Fruit fly (Drosophila melanogaster) ovary, adult (tissue): ENCODE measurements around the gene CG8565.

Experiments
- CG17801 ChIP-seq: fragments of 200-800 bp; optimal IDR thresholded peaks from 2 replicates; lab custom pipeline; 2019; ENCODE audit warnings: missing biosample characterization, mild to moderate bottlenecking, missing genetic modification characterization, moderate library complexity; ENCODE audit not compliant: partially characterized antibody

Gene CG8565

DNA sequence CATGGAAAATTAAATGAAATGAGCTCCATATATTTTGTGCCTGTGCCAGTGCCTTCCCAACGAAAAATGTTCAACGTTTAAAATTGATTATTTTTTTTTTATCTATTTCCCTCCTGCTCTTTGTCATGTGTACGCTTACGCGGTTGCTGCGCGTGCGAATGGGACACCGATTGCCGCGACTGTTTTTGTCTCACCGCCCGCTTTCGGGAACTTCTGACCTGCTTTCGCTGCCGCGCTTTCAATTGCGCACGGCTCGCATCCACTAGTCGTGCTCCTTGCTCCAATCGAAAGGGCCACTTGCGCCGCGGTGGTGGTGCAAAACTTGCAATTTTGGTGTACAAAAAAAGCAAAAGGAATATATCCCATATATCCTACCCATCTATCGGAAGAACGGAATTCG is 22.8 kb downstream of the CG8565 start:
- TF ChIP-seq CG17801 (GFP tag; lab: Kevin White, UChicago) = peak; percentile 85

dm6 chrX:15866032-15866431 is 28.4 kb downstream of the CG8565 start:
- no peak for TF ChIP-seq CG17801 (GFP tag; lab: Kevin White, UChicago)

DNA sequence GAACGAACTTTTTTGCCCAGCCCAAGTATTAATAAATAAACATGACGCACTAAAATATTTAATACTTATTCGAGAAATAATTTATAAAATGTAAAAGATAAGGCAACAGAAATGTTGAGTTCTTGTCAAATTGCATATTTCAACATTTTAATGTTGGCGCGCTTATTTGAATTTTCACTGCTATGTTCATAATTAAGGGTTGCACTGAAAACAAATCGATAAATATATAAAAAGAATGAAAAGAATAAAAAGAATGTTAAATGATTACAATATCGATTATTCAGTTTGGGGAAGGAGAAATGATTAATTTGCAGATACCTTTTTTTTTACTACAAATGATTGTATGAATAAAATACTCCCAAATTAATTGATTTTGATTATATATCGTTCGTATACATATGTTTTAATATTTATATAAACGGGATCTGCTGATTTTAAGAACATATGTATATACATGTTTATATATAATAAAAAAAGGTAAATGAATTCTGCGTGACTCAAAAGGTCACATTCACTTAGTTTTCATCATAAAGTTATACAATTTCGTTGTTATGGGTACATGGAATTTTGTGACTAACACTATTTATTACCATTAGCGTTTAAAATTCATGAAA is 29.3 kb downstream of the CG8565 start:
- peak; percentile 14 for TF ChIP-seq CG17801 (GFP tag; lab: Kevin White, UChicago)

dm6 chrX:15867863-15868262 is 30.2 kb downstream of the CG8565 start, which contains the start of gene Gapdh2:
Gene Gapdh2 (plus strand): TSS chrX:15868145.
- TF ChIP-seq CG17801 (GFP tag; lab: Kevin White, UChicago) = peak; percentile 100

DNA sequence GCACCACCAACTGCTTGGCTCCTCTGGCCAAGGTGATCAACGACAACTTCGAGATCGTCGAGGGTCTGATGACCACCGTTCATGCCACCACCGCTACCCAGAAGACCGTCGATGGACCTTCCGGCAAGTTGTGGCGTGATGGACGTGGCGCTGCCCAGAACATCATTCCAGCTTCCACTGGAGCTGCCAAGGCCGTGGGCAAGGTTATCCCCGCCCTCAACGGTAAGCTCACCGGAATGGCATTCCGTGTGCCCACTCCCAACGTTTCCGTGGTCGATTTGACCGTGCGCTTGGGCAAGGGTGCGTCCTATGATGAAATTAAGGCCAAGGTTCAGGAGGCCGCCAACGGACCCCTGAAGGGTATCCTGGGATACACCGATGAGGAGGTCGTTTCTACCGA is 31.2 kb downstream of the CG8565 start:
- no peak for TF ChIP-seq CG17801 (GFP tag; lab: Kevin White, UChicago)

dm6 chrX:15869843-15870242 is 32.2 kb downstream of the CG8565 start, which contains the start of gene CG16952:
Gene CG16952 (plus strand): TSS chrX:15870183.
- no peak for TF ChIP-seq CG17801 (GFP tag; lab: Kevin White, UChicago)

DNA sequence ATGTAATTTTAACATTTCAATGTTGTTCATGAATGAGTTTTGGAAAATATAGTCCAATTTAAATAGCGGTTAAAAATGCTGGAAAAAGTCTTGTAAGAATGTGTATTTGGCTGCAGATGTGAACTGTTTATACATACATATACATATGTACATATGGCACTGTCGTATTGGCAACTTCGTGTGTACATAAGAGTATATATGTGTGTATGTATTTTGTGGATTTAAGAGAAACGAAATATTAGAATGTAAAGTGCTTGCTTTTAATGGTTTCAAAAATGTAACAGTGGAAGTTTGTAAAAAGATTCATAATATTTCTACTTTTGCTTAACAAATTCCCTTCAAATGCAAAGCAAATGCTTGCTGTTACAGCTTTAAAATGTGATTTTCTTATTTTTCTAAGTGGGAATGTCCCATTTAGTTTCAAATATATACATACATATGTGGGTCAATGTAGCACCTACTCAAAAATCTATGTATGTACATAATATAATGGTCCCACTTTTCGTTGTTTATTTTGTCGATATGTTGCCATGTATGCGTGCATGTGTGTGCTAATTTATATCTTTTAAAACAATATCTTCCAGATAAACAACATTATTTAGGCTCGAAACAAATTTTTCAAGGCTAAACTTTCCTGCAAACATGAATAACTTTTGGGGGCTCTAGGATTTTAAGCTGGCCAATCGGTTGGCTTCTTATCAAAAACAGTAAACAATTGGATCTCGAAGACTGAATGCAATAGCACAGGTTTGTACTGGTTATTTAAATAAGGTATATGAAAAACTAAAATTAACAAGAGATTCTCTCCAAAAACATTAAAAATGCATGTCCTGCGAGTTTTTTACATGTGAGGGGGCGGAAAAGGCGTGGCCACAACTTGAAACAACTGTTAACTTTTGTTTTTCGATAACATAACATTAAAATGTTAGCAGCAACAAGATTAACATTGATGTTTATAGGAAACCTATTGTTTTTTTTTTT is 33.4 kb downstream of the CG8565 start:
- no peak for TF ChIP-seq CG17801 (GFP tag; lab: Kevin White, UChicago)

- no peak for TF ChIP-seq CG17801 (GFP tag; lab: Kevin White, UChicago)
Observed at dm6 chrX:15874437-15874836, 36.8 kb downstream of the CG8565 start.

dm6 chrX:15875569-15875968 is 37.9 kb downstream of the CG8565 start:
- no peak for TF ChIP-seq CG17801 (GFP tag; lab: Kevin White, UChicago)

dm6 chrX:15886411-15887246 is 49.0 kb downstream of the CG8565 start:
- TF ChIP-seq CG17801 (GFP tag; lab: Kevin White, UChicago) = peak; percentile 98

DNA sequence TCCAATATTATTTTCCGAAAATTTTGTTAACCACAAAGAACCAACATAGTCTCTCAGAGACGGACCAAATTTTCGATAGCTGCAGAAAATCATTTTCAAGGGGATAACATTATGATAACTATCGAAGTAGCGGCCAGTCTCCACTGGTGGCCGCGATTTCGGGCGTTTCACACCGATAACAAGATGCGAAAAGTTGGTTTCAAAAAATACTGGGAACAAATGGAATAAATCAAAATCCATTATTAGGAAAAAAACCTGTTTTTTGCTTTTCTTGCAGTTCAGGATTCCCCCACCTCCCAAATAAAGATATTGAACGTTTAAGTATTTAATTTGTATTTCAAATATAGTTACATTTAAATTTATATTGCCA is 49.6 kb downstream of the CG8565 start, which contains the start of gene tay:
Gene tay (minus strand): TSS at position 65 of the 370 bp plus-strand sequence.
- TF ChIP-seq CG17801 (GFP tag; lab: Kevin White, UChicago) = no peak

dm6 chrX:15888763-15889162 is 51.1 kb downstream of the CG8565 start:
- TF ChIP-seq CG17801 (GFP tag; lab: Kevin White, UChicago) = no peak

dm6 chrX:15889780-15890608 is 52.4 kb downstream of the CG8565 start, which contains the start of the genes MSBP and CG15916:
Gene MSBP (minus strand): TSS chrX:15890109.
Gene CG15916 (plus strand): TSS chrX:15890589.
- TF ChIP-seq CG17801 (GFP tag; lab: Kevin White, UChicago) = peak; percentile 8
